Worm (Caenorhabditis elegans) whole organism, L4/young adult: Measurements from ENCODE around the gene sco-1.

Experiments used
- W03F9.2 ChIP-seq: fragments of 150-350 bp; optimal IDR thresholded peaks from 2 replicates; lab custom pipeline; 2014; ENCODE audit warnings: missing biosample characterization, missing genetic modification characterization
- dao-5 ChIP-seq: sonication (generic microtip); optimal IDR thresholded peaks from 2 replicates; lab custom pipeline; 2016; ENCODE audit warnings: missing genotype, missing genetic modification characterization, moderate library complexity, missing compliant biosample characterization
- him-1 ChIP-seq: sonication (generic microtip); optimal IDR thresholded peaks from 2 replicates; lab custom pipeline; 2016; ENCODE audit warnings: missing genotype, missing genetic modification reagents, missing genetic modification characterization, missing compliant biosample characterization

DNA sequence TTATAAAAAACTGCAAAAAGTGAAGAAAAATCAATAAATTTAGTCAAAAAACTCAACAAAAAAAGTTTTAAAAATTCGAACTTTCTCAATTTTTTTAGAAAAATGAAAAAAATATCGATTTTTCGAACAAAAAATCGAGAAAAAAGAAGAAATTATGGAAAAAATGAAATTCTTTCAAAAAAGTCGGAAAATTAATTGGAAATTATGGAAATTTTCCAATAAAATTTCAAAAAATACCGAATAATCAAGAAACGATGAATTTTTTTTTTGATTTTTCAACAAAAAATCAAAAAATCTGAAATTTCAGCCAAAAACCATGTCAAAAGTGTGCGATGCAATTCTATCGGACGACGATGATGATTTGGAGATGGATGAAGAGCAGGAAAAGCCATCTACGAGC is 29.3 kb downstream of the sco-1 start, which contains the start of gene H20J04.4:
- TF ChIP-seq dao-5 (no peak), W03F9.2 (no peak), him-1 (tag; lab: Kevin White, UChicago) (no peak)
